Worm (Caenorhabditis elegans): ENCODE results near the gene oig-2.
"Not testable (repeated sequence)": the region's sequence is repeated elsewhere in the genome, so short reads cannot be mapped to it uniquely, and the experiment has no call there.

The oig-2 gene

DNA sequence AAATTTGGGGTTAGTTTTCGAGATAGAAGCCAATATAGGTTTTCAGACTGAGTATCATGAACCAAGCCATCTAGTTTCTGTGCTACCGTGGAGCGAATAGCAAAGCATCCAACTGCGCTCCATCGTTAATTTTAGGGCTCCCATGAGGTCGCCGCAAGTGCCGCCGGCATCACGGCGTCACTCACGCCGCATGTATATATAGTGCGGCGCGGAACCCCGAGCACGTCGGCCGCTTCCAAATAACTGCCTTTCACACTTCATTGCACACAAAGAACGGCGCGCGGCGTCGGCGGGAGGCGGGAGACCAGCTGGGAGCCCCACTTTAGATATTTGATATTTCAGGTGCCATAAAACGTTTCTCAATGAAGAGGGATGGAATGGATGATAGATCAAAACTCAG lies 42.1 kb upstream of the oig-2 start (continued):
- no peak for TF ChIP-seq R02D3.7 (tag; optimal IDR thresholded peaks at IDR 0.05)
- no peak for TF ChIP-seq nhr-111 (GFP tag; optimal IDR thresholded peaks at IDR 0.05)
- TF ChIP-seq mxl-2 (GFP tag; conservative IDR thresholded peaks at IDR 0.05) = no peak

DNA sequence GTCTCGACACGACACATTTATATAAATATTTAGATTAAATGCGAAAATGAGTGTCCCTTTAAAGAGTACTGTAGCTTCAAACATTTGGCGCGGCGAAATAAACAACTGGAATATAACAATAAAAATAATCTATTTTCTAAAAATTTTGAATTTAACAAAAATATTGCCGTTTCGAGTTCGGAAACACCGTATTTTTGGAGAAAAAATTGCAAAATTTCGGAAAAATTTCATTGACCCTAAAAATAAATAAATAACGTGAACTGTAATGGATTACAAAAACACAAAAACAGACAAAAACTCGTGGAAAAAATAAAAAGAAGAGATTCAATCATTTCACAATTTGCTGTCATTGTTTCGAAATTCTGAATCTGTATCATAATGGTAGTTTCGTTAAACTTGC lies 39.6 kb upstream of the oig-2 start, which contains the start of gene F42G4.2:
TSS of gene F42G4.2 (plus strand) at position 301 of the 400 bp plus-strand sequence.
- TF ChIP-seq Y105C5A.15 (GFP tag; IDR thresholded peaks at IDR 0.05); daf-12 (tag; optimal IDR thresholded peaks at IDR 0.05); pqm-1 (tag; optimal IDR thresholded peaks at IDR 0.05): not testable (repeated sequence)

DNA sequence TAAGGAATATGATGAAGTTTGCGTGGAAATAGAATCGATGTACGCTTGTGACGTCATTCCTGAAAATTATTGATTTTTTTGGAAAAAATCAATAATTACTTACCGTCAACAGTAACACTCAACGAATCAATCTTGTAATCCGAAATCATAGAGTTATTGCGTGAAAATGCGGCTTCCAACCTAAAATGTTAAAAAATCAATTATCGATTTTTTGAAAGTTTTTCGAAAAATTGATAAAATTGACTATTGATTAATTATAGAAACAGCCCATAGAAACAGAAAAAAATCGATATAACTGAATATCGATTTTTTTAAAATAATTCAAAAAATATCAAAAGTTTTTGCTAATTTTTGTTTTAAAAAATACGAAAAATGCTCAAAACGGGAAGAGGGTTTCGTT lies 39.1 kb upstream of the oig-2 start, which contains the start of gene F42G4.7:
TSS of gene F42G4.7 (minus strand) at position 185 of the 400 bp plus-strand sequence.
- TF ChIP-seq ceh-28 (tag; optimal IDR thresholded peaks at IDR 0.05) = peak; percentile 63

DNA sequence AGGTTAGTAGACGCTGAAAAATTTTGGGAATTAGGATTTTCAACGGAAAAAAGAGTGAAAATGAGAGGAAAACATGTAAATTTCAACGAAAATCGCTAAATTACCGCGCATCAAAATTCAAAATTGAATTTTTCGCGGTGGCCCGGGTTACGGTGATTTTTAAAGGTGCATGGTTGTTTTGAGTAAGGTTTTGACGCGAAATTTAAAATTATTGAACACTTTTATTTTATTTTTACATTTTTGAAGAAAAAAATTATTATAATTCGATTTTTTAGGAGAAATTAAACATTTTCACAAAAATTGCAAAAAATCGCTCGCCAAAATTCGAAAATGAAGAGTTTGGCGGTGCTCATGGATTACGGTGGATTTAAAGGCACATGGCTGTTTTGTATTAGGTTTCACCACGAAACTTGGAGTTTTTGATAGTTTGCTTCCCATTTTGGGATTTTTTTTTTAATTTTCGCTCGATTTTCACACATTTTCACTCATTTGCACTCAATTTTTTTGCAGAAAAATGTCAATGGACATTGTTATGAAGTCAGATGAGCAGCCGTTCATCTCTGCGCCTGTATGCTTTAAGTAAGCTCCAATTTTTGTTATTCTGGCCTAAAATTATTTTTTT lies 35.6 kb upstream of the oig-2 start, which contains the start of gene puf-6:
TSS of gene puf-6 (minus strand) at position 13 of the 622 bp plus-strand sequence.
- peak; percentile 48 for TF ChIP-seq lin-38 (GFP tag; IDR thresholded peaks at IDR 0.05)

DNA sequence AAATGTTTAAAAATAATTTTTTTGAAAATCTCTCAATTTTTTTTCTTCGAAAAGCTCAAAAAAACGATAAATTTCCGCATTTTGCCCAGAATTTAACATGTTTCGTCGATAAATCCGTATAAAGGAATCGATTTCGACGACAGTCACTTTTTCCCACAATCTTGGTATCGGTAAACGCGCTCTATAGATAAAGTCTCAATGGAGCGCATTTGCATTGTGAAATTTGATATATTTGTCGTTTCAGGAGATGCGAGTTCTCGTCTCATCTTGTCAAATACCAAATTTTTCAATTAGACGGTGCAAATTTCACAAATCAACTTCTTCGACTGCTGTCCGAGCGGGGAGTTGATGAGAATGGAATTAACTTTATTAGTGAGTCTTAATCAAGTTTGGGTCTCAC lies 31.2 kb upstream of the oig-2 start:
- TF ChIP-seq lin-38 (GFP tag; IDR thresholded peaks at IDR 0.05) = peak; percentile 80

DNA sequence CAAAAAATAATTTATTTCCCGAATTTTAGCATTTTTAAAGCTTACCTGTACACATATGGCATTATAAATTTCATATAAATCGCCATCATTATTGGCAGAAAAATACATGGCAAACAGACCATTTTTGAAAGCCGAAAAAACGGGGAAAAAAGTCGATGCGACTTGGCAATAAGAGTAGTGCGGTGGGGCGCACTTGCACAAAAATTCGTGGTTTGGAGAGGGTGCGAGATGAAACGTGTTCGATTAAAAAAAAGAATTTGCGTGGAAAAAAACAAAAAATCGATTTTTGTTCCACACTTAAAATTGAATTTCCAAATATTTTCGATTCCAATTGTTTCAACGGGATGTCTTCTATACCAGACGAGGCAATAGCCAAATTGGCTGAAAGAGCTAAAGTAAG lies 28.8 kb upstream of the oig-2 start, which contains the start of gene F18A11.3:
TSS of gene F18A11.3 (minus strand) at position 125 of the 400 bp plus-strand sequence.
- TF ChIP-seq lin-38 (GFP tag; IDR thresholded peaks at IDR 0.05) (peak; percentile 84), aha-1 (tag) (peak; percentile 26), Y75B8A.6 (GFP tag; IDR thresholded peaks at IDR 0.05) (no peak), ZK546.5 (tag; optimal IDR thresholded peaks at IDR 0.05) (no peak), nhr-111 (GFP tag; optimal IDR thresholded peaks at IDR 0.05) (no peak), mdt-29 (GFP tag; IDR thresholded peaks at IDR 0.05) (no peak), mep-1 (tag; optimal IDR thresholded peaks at IDR 0.05) (peak; percentile 28), mes-2 (tag; optimal IDR thresholded peaks at IDR 0.05; ENCODE audit: poor library complexity, severe bottlenecking) (peak; percentile 51), ztf-7 (tag; optimal IDR thresholded peaks at IDR 0.05) (no peak), daf-8 (GFP tag; IDR thresholded peaks at IDR 0.05) (no peak), F10B5.3 (tag; optimal IDR thresholded peaks at IDR 0.05) (no peak), lsy-2 (tag; optimal IDR thresholded peaks at IDR 0.05) (peak in 1 of 2 experiments; percentile 36), ama-1 (optimal IDR thresholded peaks at IDR 0.05) (no peak), dmd-9 (GFP tag; IDR thresholded peaks at IDR 0.05) (no peak), unc-39 (tag; optimal IDR thresholded peaks at IDR 0.05) (no peak), zfp-3 (GFP tag; conservative IDR thresholded peaks at IDR 0.05) (no peak), mxl-3 (GFP tag; optimal IDR thresholded peaks at IDR 0.05) (peak; percentile 67), ceh-62 (tag; optimal IDR thresholded peaks at IDR 0.05) (no peak), dpl-1 (GFP tag; optimal IDR thresholded peaks at IDR 0.05) (peak; percentile 8), nhr-48 (tag; optimal IDR thresholded peaks at IDR 0.05) (no peak), hlh-11 (tag; optimal IDR thresholded peaks at IDR 0.05) (peak; percentile 18), hmg-1.1 (GFP tag; IDR thresholded peaks at IDR 0.05) (0 out of 2 replicates have a peak, but pooled peaks have one; percentile 18), hif-1 (tag; optimal IDR thresholded peaks at IDR 0.05) (peak in 1 of 2 experiments; percentile 16)

All from whole organism, L4 larva.